Worm (Caenorhabditis elegans) whole organism, L2 larva: ENCODE measurements around the gene F14F9.3.

ENCODE experiments used
- ama-1 ChIP-seq: fragments of 150-350 bp; optimal IDR thresholded peaks from 2 replicates; lab custom pipeline; 2018; ENCODE audit warnings: inconsistent platforms
- ceh-82 ChIP-seq: fragments of 150-350 bp; optimal IDR thresholded peaks from 2 replicates; lab custom pipeline; 2014; ENCODE audit warnings: missing biosample characterization, missing genetic modification characterization
- gmeb-1 ChIP-seq: fragments of 150-350 bp; optimal IDR thresholded peaks from 2 replicates; lab custom pipeline; 2014; ENCODE audit warnings: missing biosample characterization, missing genetic modification characterization
- lsy-2 ChIP-seq, 2 experiments: fragments of 150-350 bp in 1 of 2; sonication (generic microtip) in 1 of 2; optimal IDR thresholded peaks; 2 replicates each; lab custom pipeline; 2014 to 2017; ENCODE audit warnings: missing biosample characterization in 2 of 2, missing genetic modification characterization in 2 of 2
- mdl-1 ChIP-seq, 2 experiments: fragments of 150-350 bp in 1 of 2; sonication (generic microtip) in 1 of 2; optimal IDR thresholded peaks; 2 replicates each; lab custom pipeline; 2017; ENCODE audit warnings: missing biosample characterization in 2 of 2, missing genetic modification characterization in 2 of 2
- nhr-11 ChIP-seq: fragments of 150-350 bp; optimal IDR thresholded peaks from 2 replicates; lab custom pipeline; 2014; ENCODE audit warnings: missing biosample characterization, missing genetic modification characterization
- nhr-12 ChIP-seq: fragments of 150-350 bp; optimal IDR thresholded peaks from 2 replicates; lab custom pipeline; 2014; ENCODE audit warnings: missing biosample characterization, missing genetic modification characterization
- nhr-77 ChIP-seq: fragments of 150-350 bp; optimal IDR thresholded peaks from 2 replicates; lab custom pipeline; 2014; ENCODE audit warnings: missing biosample characterization, missing genetic modification characterization
- peb-1 ChIP-seq: fragments of 150-350 bp; optimal IDR thresholded peaks from 2 replicates; lab custom pipeline; 2014; ENCODE audit warnings: missing biosample characterization, missing genetic modification characterization
- skn-1 ChIP-seq: sonication (generic microtip); optimal IDR thresholded peaks from 2 replicates; lab custom pipeline; 2017; ENCODE audit warnings: missing biosample characterization, missing genetic modification characterization
- snpc-4 ChIP-seq: fragments of 150-350 bp; optimal IDR thresholded peaks from 2 replicates; lab custom pipeline; 2014; ENCODE audit warnings: missing biosample characterization, missing genetic modification characterization
- unc-62 ChIP-seq: fragments of 150-350 bp; optimal IDR thresholded peaks from 2 replicates; lab custom pipeline; 2014; ENCODE audit warnings: missing biosample characterization, missing genetic modification reagents, missing genetic modification characterization
- ztf-1 ChIP-seq: fragments of 200-800 bp; sonication (Bioruptor generic); conservative IDR thresholded peaks from 2 replicates; pipeline ENCODE4 v1.3.6; 2022; ENCODE audit warnings: missing genetic modification characterization, missing compliant biosample characterization
- ztf-11 ChIP-seq: sonication (generic microtip); optimal IDR thresholded peaks from 2 replicates; lab custom pipeline; 2017; ENCODE audit warnings: missing biosample characterization, missing genetic modification characterization

ce11 chrV:5172833-5173232 lies 34.8 kb downstream of the F14F9.3 start, which contains the start of gene srt-65:
- no peak for TF ChIP-seq skn-1 (tag; lab: Kevin White, UChicago)
- TF ChIP-seq nhr-12, result no peak
- TF ChIP-seq ama-1 (lab: Kevin White, UChicago), result no peak
- TF ChIP-seq ztf-11 (tag; lab: Kevin White, UChicago), result no peak
- TF ChIP-seq unc-62 (GFP tag; lab: Kevin White, UChicago), result no peak
- no peak for TF ChIP-seq snpc-4
- no peak for TF ChIP-seq lsy-2 (tag; optimal IDR thresholded peaks at IDR 0.05; lab: Kevin White, UChicago)
- no peak for TF ChIP-seq nhr-11 (tag; lab: Kevin White, UChicago)
- TF ChIP-seq peb-1 (tag; lab: Kevin White, UChicago), result no peak
- TF ChIP-seq gmeb-1, result no peak
- no peak for TF ChIP-seq ztf-1 (GFP tag; lab: Robert Waterston, UW)
- TF ChIP-seq mdl-1 (tag; optimal IDR thresholded peaks at IDR 0.05; lab: Kevin White, UChicago), result no peak
- TF ChIP-seq nhr-77, result no peak
- TF ChIP-seq ceh-82, result no peak
